Worm (Caenorhabditis elegans) whole organism, early embryonic: Measurements from ENCODE around the gene srx-17.

Experiments used
- B0310.2 ChIP-seq: sonication (generic microtip); optimal IDR thresholded peaks from 2 replicates; lab custom pipeline; 2016; ENCODE audit warnings: mild to moderate bottlenecking, missing genetic modification characterization, missing compliant biosample characterization
- F13C5.2 ChIP-seq: sonication (generic microtip); optimal IDR thresholded peaks from 2 replicates; lab custom pipeline; 2017; ENCODE audit warnings: mild to moderate bottlenecking, missing genetic modification characterization, inconsistent platforms, missing compliant biosample characterization
- aly-1 ChIP-seq: sonication (generic microtip); optimal IDR thresholded peaks from 2 replicates; lab custom pipeline; 2016; ENCODE audit warnings: missing genetic modification characterization, missing compliant biosample characterization
- ama-1 ChIP-seq: fragments of 150-350 bp; optimal IDR thresholded peaks from 2 replicates; lab custom pipeline; 2014
- ceh-13 ChIP-seq: fragments of 200-800 bp; sonication (Bioruptor generic); optimal IDR thresholded peaks from 2 replicates; lab custom pipeline; 2018; ENCODE audit warnings: mild to moderate bottlenecking, missing genetic modification characterization, missing compliant biosample characterization
- ceh-36 ChIP-seq: sonication (generic microtip); optimal IDR thresholded peaks from 2 replicates; lab custom pipeline; 2016; ENCODE audit warnings: missing genetic modification characterization, inconsistent platforms, missing compliant biosample characterization
- ets-7 ChIP-seq: sonication (generic microtip); optimal IDR thresholded peaks from 2 replicates; lab custom pipeline; 2016; ENCODE audit warnings: missing genotype, missing genetic modification characterization, missing compliant biosample characterization
- flt-1 ChIP-seq: fragments of 200-800 bp; sonication (Bioruptor generic); IDR thresholded peaks from 2 replicates; pipeline ENCODE4 v1.3.6; 2022; ENCODE audit warnings: missing genetic modification characterization, missing compliant biosample characterization
- hmbx-1 ChIP-seq: sonication (generic microtip); optimal IDR thresholded peaks from 2 replicates; lab custom pipeline; 2016; ENCODE audit warnings: mild to moderate bottlenecking, missing genetic modification characterization, missing compliant biosample characterization
- hmg-4 ChIP-seq: fragments of 200-800 bp; sonication (Bioruptor generic); optimal IDR thresholded peaks from 2 replicates; lab custom pipeline; 2018; ENCODE audit warnings: mild to moderate bottlenecking, missing genetic modification characterization, missing compliant biosample characterization
- hnd-1 ChIP-seq: sonication (generic microtip); optimal IDR thresholded peaks from 2 replicates; lab custom pipeline; 2016; ENCODE audit warnings: missing genetic modification characterization, missing compliant biosample characterization
- pes-1 ChIP-seq: fragments of 200-800 bp; sonication (Bioruptor generic); IDR thresholded peaks from 2 replicates; pipeline ENCODE4 v1.3.6; 2022; ENCODE audit warnings: missing genetic modification reagents, missing genetic modification characterization, missing compliant biosample characterization
- scrt-1 ChIP-seq: fragments of 200-800 bp; sonication (Bioruptor generic); IDR thresholded peaks from 2 replicates; pipeline ENCODE4 v1.3.6; 2022; ENCODE audit warnings: missing genetic modification characterization, missing compliant biosample characterization
- sea-1 ChIP-seq: fragments of 200-800 bp; sonication (Bioruptor generic); conservative IDR thresholded peaks from 2 replicates; pipeline ENCODE4 v1.3.6; 2022; ENCODE audit warnings: missing genetic modification characterization, missing compliant biosample characterization
- tbx-11 ChIP-seq: fragments of 200-800 bp; sonication (Bioruptor generic); IDR thresholded peaks from 2 replicates; pipeline ENCODE4 v1.3.6; 2022; ENCODE audit warnings: missing genetic modification characterization, missing compliant biosample characterization
- tbx-37 ChIP-seq: fragments of 200-800 bp; sonication (Bioruptor generic); conservative IDR thresholded peaks from 2 replicates; pipeline ENCODE4 v1.3.6; 2022; ENCODE audit warnings: missing genetic modification reagents, missing genetic modification characterization, missing compliant biosample characterization
- tra-4 ChIP-seq: sonication (generic microtip); optimal IDR thresholded peaks from 2 replicates; lab custom pipeline; 2017; ENCODE audit warnings: missing genetic modification characterization, missing compliant biosample characterization

srx-17 gene

ce11 chrV:13857132-13857531 lies 16.1 kb downstream of the srx-17 start, which contains the start of gene srx-136:
Gene srx-136, plus strand, starts transcription at chrV:13857432.
- TF ChIP-seq ceh-36, result no peak
- no peak for TF ChIP-seq flt-1 (GFP tag; lab: Robert Waterston, UW)
- no peak for TF ChIP-seq hmg-4
- TF ChIP-seq ets-7 (tag; lab: Kevin White, UChicago), result no peak
- TF ChIP-seq aly-1 (tag; lab: Kevin White, UChicago), result no peak
- TF ChIP-seq scrt-1 (GFP tag; lab: Robert Waterston, UW), result no peak
- no peak for TF ChIP-seq pes-1
- TF ChIP-seq hmbx-1 (tag; lab: Kevin White, UChicago), result no peak
- no peak for TF ChIP-seq ceh-13 (GFP tag; lab: Kevin White, UChicago)
- no peak for TF ChIP-seq tbx-11 (GFP tag; lab: Robert Waterston, UW)
- TF ChIP-seq hnd-1 (tag; lab: Kevin White, UChicago), result no peak
- no peak for TF ChIP-seq ama-1

- TF ChIP-seq tra-4 (no peak), ceh-13 (GFP tag; lab: Kevin White, UChicago) (no peak)
Measured at ce11 chrV:13858906-13859305, 17.9 kb downstream of the srx-17 start, which contains the start of gene srx-135. Gene srx-135, plus strand, starts transcription at chrV:13859206.

ce11 chrV:13862505-13862904 lies 21.5 kb downstream of the srx-17 start, which contains the start of gene srx-137:
Gene srx-137, plus strand, starts transcription at chrV:13862805.
- no peak for TF ChIP-seq aly-1 (tag; lab: Kevin White, UChicago)
- TF ChIP-seq ceh-13 (GFP tag; lab: Kevin White, UChicago), result no peak
- no peak for TF ChIP-seq hmg-4
- no peak for TF ChIP-seq tbx-11 (GFP tag; lab: Robert Waterston, UW)
- no peak for TF ChIP-seq B0310.2 (tag; lab: Kevin White, UChicago)
- TF ChIP-seq scrt-1 (GFP tag; lab: Robert Waterston, UW), result no peak
- no peak for TF ChIP-seq hnd-1 (tag; lab: Kevin White, UChicago)
- no peak for TF ChIP-seq ceh-36
- no peak for TF ChIP-seq ama-1
- TF ChIP-seq tbx-37, result no peak
- no peak for TF ChIP-seq F13C5.2

ce11 chrV:13863700-13864099 lies 22.7 kb downstream of the srx-17 start:
- no peak for TF ChIP-seq pes-1
- TF ChIP-seq B0310.2 (tag; lab: Kevin White, UChicago), result no peak
- no peak for TF ChIP-seq aly-1 (tag; lab: Kevin White, UChicago)

- no peak for TF ChIP-seq aly-1 (tag; lab: Kevin White, UChicago)
- TF ChIP-seq tbx-11 (GFP tag; lab: Robert Waterston, UW), result no peak
- TF ChIP-seq ama-1, result no peak
- no peak for TF ChIP-seq B0310.2 (tag; lab: Kevin White, UChicago)
Measured at ce11 chrV:13866353-13866752, 25.3 kb downstream of the srx-17 start, which contains the start of gene nhr-175. Gene nhr-175, plus strand, starts transcription at chrV:13866691.

ce11 chrV:13868886-13869285 lies 27.9 kb downstream of the srx-17 start:
- TF ChIP-seq hmbx-1 (tag; lab: Kevin White, UChicago) (peak; percentile 30), B0310.2 (tag; lab: Kevin White, UChicago) (peak; percentile 10)

- TF ChIP-seq ceh-36, result no peak
- no peak for TF ChIP-seq tra-4
Measured at ce11 chrV:13869551-13869950, 28.5 kb downstream of the srx-17 start.

- TF ChIP-seq ama-1, result no peak
- TF ChIP-seq flt-1 (GFP tag; lab: Robert Waterston, UW), result no peak
- no peak for TF ChIP-seq tbx-37
- no peak for TF ChIP-seq tbx-11 (GFP tag; lab: Robert Waterston, UW)
- no peak for TF ChIP-seq aly-1 (tag; lab: Kevin White, UChicago)
- TF ChIP-seq hnd-1 (tag; lab: Kevin White, UChicago), result no peak
- no peak for TF ChIP-seq ets-7 (tag; lab: Kevin White, UChicago)
Measured at ce11 chrV:13872895-13873294, 31.9 kb downstream of the srx-17 start, which contains the start of gene cpt-5. Gene cpt-5, plus strand, starts transcription at chrV:13873195.

- no peak for TF ChIP-seq ets-7 (tag; lab: Kevin White, UChicago)
- TF ChIP-seq aly-1 (tag; lab: Kevin White, UChicago), result no peak
- no peak for TF ChIP-seq tbx-37
- no peak for TF ChIP-seq F13C5.2
- no peak for TF ChIP-seq tbx-11 (GFP tag; lab: Robert Waterston, UW)
- no peak for TF ChIP-seq sea-1 (GFP tag; lab: Robert Waterston, UW)
- no peak for TF ChIP-seq ceh-13 (GFP tag; lab: Kevin White, UChicago)
- no peak for TF ChIP-seq pes-1
- no peak for TF ChIP-seq hnd-1 (tag; lab: Kevin White, UChicago)
- TF ChIP-seq ceh-36, result no peak
- no peak for TF ChIP-seq ama-1
- no peak for TF ChIP-seq tra-4
- TF ChIP-seq flt-1 (GFP tag; lab: Robert Waterston, UW), result no peak
- no peak for TF ChIP-seq B0310.2 (tag; lab: Kevin White, UChicago)
- TF ChIP-seq hmg-4, result no peak
- TF ChIP-seq scrt-1 (GFP tag; lab: Robert Waterston, UW), result no peak
Measured at ce11 chrV:13873323-13873722, 32.3 kb downstream of the srx-17 start.

ce11 chrV:13876529-13876928 lies 35.5 kb downstream of the srx-17 start, which contains the start of gene T22G5.1:
Gene T22G5.1, plus strand, starts transcription at chrV:13876829.
- no peak for TF ChIP-seq aly-1 (tag; lab: Kevin White, UChicago)
- no peak for TF ChIP-seq hmg-4
- no peak for TF ChIP-seq ceh-13 (GFP tag; lab: Kevin White, UChicago)
- no peak for TF ChIP-seq hmbx-1 (tag; lab: Kevin White, UChicago)
- no peak for TF ChIP-seq tbx-37
- no peak for TF ChIP-seq scrt-1 (GFP tag; lab: Robert Waterston, UW)
- no peak for TF ChIP-seq sea-1 (GFP tag; lab: Robert Waterston, UW)
- TF ChIP-seq ama-1, result no peak
- TF ChIP-seq B0310.2 (tag; lab: Kevin White, UChicago), result no peak
- TF ChIP-seq F13C5.2, result no peak
- no peak for TF ChIP-seq tra-4
- TF ChIP-seq ets-7 (tag; lab: Kevin White, UChicago), result no peak
- no peak for TF ChIP-seq hnd-1 (tag; lab: Kevin White, UChicago)
- no peak for TF ChIP-seq pes-1
- TF ChIP-seq ceh-36, result no peak
- TF ChIP-seq flt-1 (GFP tag; lab: Robert Waterston, UW), result no peak
- no peak for TF ChIP-seq tbx-11 (GFP tag; lab: Robert Waterston, UW)
